Fruit fly (Drosophila melanogaster): ENCODE measurements around the gene ssp6.

The ssp6 gene

dm6 chr3L:6094697-6095096, 18.2 kb downstream of the ssp6 start, which contains the start of the genes CG10467 and loj (continued):
- TF ChIP-seq CG11093 (GFP tag; IDR thresholded peaks at IDR 0.05) (peak; percentile 97), ci (GFP tag; IDR thresholded peaks at IDR 0.05) (peak; percentile 94), aop (GFP tag; IDR thresholded peaks at IDR 0.05) (peak; percentile 77; the same call in 1 of the 2 replicates), hth (optimal IDR thresholded peaks at IDR 0.05) (no peak), CG18599 (GFP tag; optimal IDR thresholded peaks at IDR 0.05) (peak; percentile 94), kay (GFP tag; optimal IDR thresholded peaks at IDR 0.05) (peak; percentile 92), Lim3 (GFP tag; IDR thresholded peaks at IDR 0.05) (peak; percentile 86; the same call in 1 of the 2 replicates), CG10431 (GFP tag; optimal IDR thresholded peaks at IDR 0.05) (peak; percentile 69), Gsc (GFP tag; IDR thresholded peaks at IDR 0.05) (peak; percentile 95), Atf6 (GFP tag; IDR thresholded peaks at IDR 0.05) (peak; percentile 93), jumu (GFP tag; optimal IDR thresholded peaks at IDR 0.05) (peak; percentile 66), CG16813 (GFP tag; IDR thresholded peaks at IDR 0.05; ENCODE audit: partially characterized antibody) (peak; percentile 75), psq (GFP tag; optimal IDR thresholded peaks at IDR 0.05) (peak; percentile 91), ato (GFP tag; IDR thresholded peaks at IDR 0.05; ENCODE audit: partially characterized antibody) (no peak; the same call in 1 of the 2 replicates), CG6175 (GFP tag; IDR thresholded peaks at IDR 0.05) (peak; percentile 91), bab2 (GFP tag; optimal IDR thresholded peaks at IDR 0.05) (peak; percentile 88), kah (GFP tag; optimal IDR thresholded peaks at IDR 0.05) (peak; percentile 81), CG10462 (GFP tag; optimal IDR thresholded peaks at IDR 0.05) (peak; percentile 90), Elba2 (GFP tag; optimal IDR thresholded peaks at IDR 0.05) (peak; percentile 61), fd64A (GFP tag; optimal IDR thresholded peaks at IDR 0.05) (peak; percentile 36), shn (GFP tag; optimal IDR thresholded peaks at IDR 0.05) (peak; percentile 76), CG42726 (GFP tag; IDR thresholded peaks at IDR 0.05; ENCODE audit: partially characterized antibody) (peak; percentile 53; the same call in 1 of the 2 replicates), CG5180 (GFP tag; optimal IDR thresholded peaks at IDR 0.05) (peak; percentile 67), CoRest (tag; optimal IDR thresholded peaks at IDR 0.05) (peak; percentile 98), Lpt (GFP tag; optimal IDR thresholded peaks at IDR 0.05) (no peak), danr (GFP tag; IDR thresholded peaks at IDR 0.05) (peak; percentile 93), Dip3 (GFP tag; optimal IDR thresholded peaks at IDR 0.05) (peak; percentile 84), Side (GFP tag; optimal IDR thresholded peaks at IDR 0.05) (peak; percentile 56), Sox100B (GFP tag; optimal IDR thresholded peaks at IDR 0.05) (peak; percentile 88), BEAF-32 (GFP tag; optimal IDR thresholded peaks at IDR 0.05) (peak; percentile 85), Dad (GFP tag; optimal IDR thresholded peaks at IDR 0.05) (peak; percentile 73), Dfd (GFP tag; optimal IDR thresholded peaks at IDR 0.05) (peak in 1 of 2 experiments; percentile 35), CG1647 (GFP tag; optimal IDR thresholded peaks at IDR 0.05) (peak; percentile 74), CG8089 (GFP tag; optimal IDR thresholded peaks at IDR 0.05) (peak; percentile 68), CG31441 (GFP tag; IDR thresholded peaks at IDR 0.05) (peak; percentile 96), CG12391 (tag; optimal IDR thresholded peaks at IDR 0.05) (peak; percentile 97), vnd (GFP tag; IDR thresholded peaks at IDR 0.05; ENCODE audit: partially characterized antibody) (peak; percentile 65), CG10147 (GFP tag; optimal IDR thresholded peaks at IDR 0.05) (peak; percentile 92), CG2678 (tag; optimal IDR thresholded peaks at IDR 0.05) (peak; percentile 95), CG1832 (GFP tag; optimal IDR thresholded peaks at IDR 0.05) (no peak), CG3847 (GFP tag; IDR thresholded peaks at IDR 0.05) (peak; percentile 98), sima (GFP tag; optimal IDR thresholded peaks at IDR 0.05) (no peak), CG17912 (GFP tag; optimal IDR thresholded peaks at IDR 0.05) (peak; percentile 76), p53 (GFP tag; optimal IDR thresholded peaks at IDR 0.05) (no peak), ewg (GFP tag; optimal IDR thresholded peaks at IDR 0.05) (peak; percentile 90), CG8290 (GFP tag; optimal IDR thresholded peaks at IDR 0.05) (peak; percentile 90), CG8290 (tag; optimal IDR thresholded peaks at IDR 0.05) (peak in 1 of 2 experiments; percentile 67), Myb (GFP tag; optimal IDR thresholded peaks at IDR 0.05) (peak; percentile 64), Fer3 (tag; optimal IDR thresholded peaks at IDR 0.05) (peak; percentile 97), pita (GFP tag; optimal IDR thresholded peaks at IDR 0.05) (no peak), al (GFP tag; IDR thresholded peaks at IDR 0.05) (peak; percentile 98)

Measured in whole organism, embryonic.